Worm (Caenorhabditis elegans) whole organism, mixed stage, embryonic: ENCODE measurements around the gene K07D4.5.
A peak's percentile ranks its signal among the peaks of the same experiment; 100 is the strongest.

ENCODE experiments used
- lin-32 ChIP-seq: fragments of 200-800 bp; sonication (Bioruptor generic); optimal IDR thresholded peaks from 2 replicates; lab custom pipeline; 2018; ENCODE audit warnings: mild to moderate bottlenecking, missing genetic modification characterization, missing compliant biosample characterization
- mab-5 ChIP-seq: fragments of 150-350 bp; optimal IDR thresholded peaks from 2 replicates; lab custom pipeline; 2014; ENCODE audit warnings: missing biosample characterization, missing genetic modification characterization
- nhr-237 ChIP-seq: fragments of 150-350 bp; optimal IDR thresholded peaks from 2 replicates; lab custom pipeline; 2014; ENCODE audit warnings: missing biosample characterization, missing genetic modification characterization
- nhr-28 ChIP-seq: fragments of 150-350 bp; optimal IDR thresholded peaks from 2 replicates; lab custom pipeline; 2014; ENCODE audit warnings: missing biosample characterization, missing genetic modification characterization
- snpc-4 ChIP-seq: fragments of 150-350 bp; optimal IDR thresholded peaks from 2 replicates; lab custom pipeline; 2014; ENCODE audit warnings: missing biosample characterization, missing genetic modification characterization

- TF ChIP-seq mab-5 (tag; lab: Kevin White, UChicago) (no peak), nhr-28 (tag; lab: Kevin White, UChicago) (no peak), snpc-4 (tag; lab: Kevin White, UChicago) (no peak), lin-32 (no peak), nhr-237 (tag; lab: Kevin White, UChicago) (peak; percentile 64)
These were observed 19.0 kb upstream of the K07D4.5 start, which contains the start of gene rpn-11 for ce11 chrII:4044349-4044748.
